Worm (Caenorhabditis elegans) whole organism, midembryonic: ENCODE measurements around the gene unc-23.
A peak's percentile ranks its signal among the peaks of the same experiment; 100 is the strongest.

Experiments
- T22C8.4 ChIP-seq: fragments of 200-800 bp; sonication (Bioruptor generic); IDR thresholded peaks from 2 replicates; pipeline ENCODE4 v1.3.6; 2022; ENCODE audit warnings: missing genetic modification characterization, missing compliant biosample characterization
- cog-1 ChIP-seq: sonication (generic microtip); optimal IDR thresholded peaks from 2 replicates; lab custom pipeline; 2016; ENCODE audit warnings: missing genetic modification characterization, missing compliant biosample characterization
- flt-1 ChIP-seq: fragments of 200-800 bp; sonication (Bioruptor generic); IDR thresholded peaks from 2 replicates; pipeline ENCODE4 v1.3.6; 2022; ENCODE audit warnings: missing genetic modification characterization, missing compliant biosample characterization
- klf-2 ChIP-seq: fragments of 200-800 bp; sonication (Bioruptor generic); conservative IDR thresholded peaks from 2 replicates; pipeline ENCODE4 v1.3.6; 2022; ENCODE audit warnings: missing genetic modification reagents, missing genetic modification characterization, missing compliant biosample characterization
- med-1 ChIP-seq: sonication (generic microtip); optimal IDR thresholded peaks from 2 replicates; lab custom pipeline; 2017; ENCODE audit warnings: missing genetic modification characterization, mild to moderate bottlenecking, missing compliant biosample characterization, antibody characterized with exemption, missing genetic modification reagents; ENCODE audit not compliant: insufficient read depth
- ref-1 ChIP-seq: fragments of 200-800 bp; sonication (Bioruptor generic); conservative IDR thresholded peaks from 2 replicates; pipeline ENCODE4 v1.3.6; 2022; ENCODE audit warnings: missing genetic modification reagents, missing genetic modification characterization, missing compliant biosample characterization
- tab-1 ChIP-seq: fragments of 200-800 bp; sonication (Bioruptor generic); IDR thresholded peaks from 2 replicates; pipeline ENCODE4 v1.3.6; 2022; ENCODE audit warnings: missing genetic modification characterization, missing compliant biosample characterization
- ztf-23 ChIP-seq: fragments of 200-800 bp; sonication (Bioruptor generic); IDR thresholded peaks from 2 replicates; pipeline ENCODE4 v1.3.6; 2022; ENCODE audit warnings: missing genetic modification reagents, missing genetic modification characterization, missing compliant biosample characterization
- ztf-29 ChIP-seq: fragments of 200-800 bp; sonication (Bioruptor generic); IDR thresholded peaks from 2 replicates; pipeline ENCODE4 v1.3.6; 2022; ENCODE audit warnings: missing genetic modification reagents, missing genetic modification characterization, missing compliant biosample characterization

The unc-23 gene

DNA sequence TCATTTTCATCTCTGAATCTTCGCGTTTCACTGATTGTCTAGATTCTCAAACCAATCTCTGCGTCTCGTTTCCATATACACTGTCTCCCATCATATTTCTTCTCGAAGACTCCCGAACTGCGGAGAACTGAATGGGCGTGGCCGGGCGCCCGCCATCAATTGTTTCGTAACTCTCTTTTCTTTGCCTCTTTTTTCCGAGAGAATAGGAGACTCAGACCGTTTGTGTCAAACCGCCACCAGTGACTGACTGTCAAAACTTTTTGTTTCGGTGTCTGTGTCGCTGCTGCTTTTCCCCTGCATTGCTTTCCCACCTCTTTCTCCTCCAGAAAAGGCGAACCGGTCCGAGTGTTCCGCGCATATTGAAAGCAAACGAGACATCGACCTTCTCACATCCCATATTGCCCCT lies at the start of gene unc-23:
TSS of gene unc-23 (plus strand) at position 176 of the 406 bp plus-strand sequence.
- 0 out of 2 replicates have a peak, but pooled peaks have one; percentile 7 for TF ChIP-seq klf-2 (GFP tag; lab: Robert Waterston, UW)
- TF ChIP-seq ref-1: no peak

DNA sequence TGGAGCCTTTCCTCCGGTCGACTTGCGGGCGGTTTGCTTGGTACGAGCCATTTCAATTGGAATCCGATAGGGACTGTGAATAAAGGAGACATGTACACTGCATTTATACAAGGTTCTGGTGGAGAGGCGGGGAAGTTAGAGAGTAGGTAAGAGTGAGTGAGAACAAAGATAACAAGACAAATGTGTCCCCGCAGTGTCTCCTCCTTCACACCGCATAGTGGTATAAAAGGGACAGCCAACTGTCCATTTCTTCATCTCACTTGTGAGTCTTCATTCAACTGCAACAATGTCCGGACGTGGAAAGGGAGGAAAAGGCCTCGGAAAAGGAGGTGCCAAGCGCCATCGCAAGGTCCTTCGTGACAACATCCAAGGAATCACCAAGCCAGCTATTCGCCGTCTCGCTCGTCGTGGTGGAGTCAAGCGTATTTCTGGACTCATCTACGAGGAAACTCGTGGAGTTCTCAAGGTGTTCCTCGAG lies 38.2 kb upstream of the unc-23 start, which contains the start of the genes his-17 and his-18:
TSS of gene his-17 (minus strand) at position 51 of the 478 bp plus-strand sequence.
TSS of gene his-18 (plus strand) at position 287 of the 478 bp plus-strand sequence.
- peak; percentile 92 for TF ChIP-seq flt-1 (GFP tag; lab: Robert Waterston, UW)

DNA sequence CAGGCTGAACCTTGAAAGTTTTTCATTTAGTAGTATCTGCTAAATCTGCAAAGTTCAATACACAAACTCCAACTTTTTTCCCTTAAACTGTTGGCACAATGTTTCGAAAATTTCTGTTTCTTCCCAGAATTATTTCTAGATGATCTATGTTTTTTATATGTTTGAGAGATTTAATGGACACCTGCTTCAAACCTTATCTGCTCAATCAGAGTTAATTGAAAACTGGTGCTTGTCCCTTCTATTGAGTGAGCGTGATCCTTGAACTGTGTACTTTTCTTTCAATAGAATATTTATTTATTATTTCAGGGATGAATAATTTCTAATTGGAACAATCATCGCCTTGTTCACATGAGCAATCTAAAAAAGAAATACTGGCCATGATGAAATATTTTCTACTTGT lies 37.4 kb upstream of the unc-23 start, which contains the start of gene frpr-13:
TSS of gene frpr-13 (plus strand) at position 301 of the 400 bp plus-strand sequence.
- no peak for TF ChIP-seq ztf-23 (GFP tag; lab: Robert Waterston, UW)
- TF ChIP-seq ztf-29 (GFP tag; lab: Robert Waterston, UW): no peak
- no peak for TF ChIP-seq cog-1
- TF ChIP-seq klf-2 (GFP tag; lab: Robert Waterston, UW): no peak
- TF ChIP-seq med-1 (GFP tag; lab: Kevin White, UChicago): no peak
- TF ChIP-seq T22C8.4 (GFP tag; lab: Robert Waterston, UW): no peak
- TF ChIP-seq tab-1 (GFP tag; lab: Robert Waterston, UW): no peak
- TF ChIP-seq ref-1: no peak
- TF ChIP-seq flt-1 (GFP tag; lab: Robert Waterston, UW): no peak

DNA sequence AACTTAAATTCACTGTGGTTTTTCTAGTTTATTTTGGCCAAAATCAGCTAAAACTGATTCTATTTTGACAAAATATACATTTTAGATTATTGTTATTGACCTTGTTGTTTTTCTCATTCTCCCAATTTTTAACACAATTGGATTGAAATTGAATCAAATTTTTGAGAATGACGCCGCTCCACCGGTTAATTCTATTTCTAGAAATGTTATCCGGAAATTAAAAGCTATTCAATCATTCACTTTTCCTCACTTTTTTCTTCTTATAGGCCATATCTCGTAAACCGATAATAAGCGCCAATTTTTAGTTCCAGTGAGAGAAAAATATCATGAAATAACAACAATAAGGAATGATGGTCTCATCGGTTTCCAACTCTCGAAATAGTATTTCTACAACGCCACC lies 33.5 kb upstream of the unc-23 start, which contains the start of gene frpr-12:
TSS of gene frpr-12 (plus strand) at position 301 of the 400 bp plus-strand sequence.
- no peak for TF ChIP-seq ref-1
- TF ChIP-seq ztf-29 (GFP tag; lab: Robert Waterston, UW): no peak
- TF ChIP-seq T22C8.4 (GFP tag; lab: Robert Waterston, UW): no peak
- no peak for TF ChIP-seq klf-2 (GFP tag; lab: Robert Waterston, UW)
- no peak for TF ChIP-seq ztf-23 (GFP tag; lab: Robert Waterston, UW)
- no peak for TF ChIP-seq cog-1
- no peak for TF ChIP-seq med-1 (GFP tag; lab: Kevin White, UChicago)

DNA sequence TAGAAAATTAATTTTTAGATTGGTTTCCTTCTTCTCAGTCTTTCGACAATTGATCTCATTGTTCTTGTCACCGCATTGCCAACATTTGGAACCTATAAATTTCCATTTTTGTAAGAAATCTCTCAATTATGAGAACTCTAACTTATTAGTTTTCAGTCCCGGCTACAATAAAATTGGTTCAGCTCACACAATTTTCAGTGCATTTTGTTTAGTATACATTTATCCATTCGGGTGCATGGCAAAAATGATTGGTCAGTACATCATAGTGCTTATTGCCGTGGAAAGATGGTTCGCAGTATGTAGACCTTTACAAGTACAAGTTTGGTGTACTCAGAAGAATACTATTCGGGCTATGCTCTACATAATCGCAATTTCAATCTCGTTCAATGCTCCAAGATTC lies 32.2 kb upstream of the unc-23 start:
- TF ChIP-seq klf-2 (GFP tag; lab: Robert Waterston, UW) (no peak), T22C8.4 (GFP tag; lab: Robert Waterston, UW) (no peak), cog-1 (no peak), tab-1 (GFP tag; lab: Robert Waterston, UW) (no peak), flt-1 (GFP tag; lab: Robert Waterston, UW) (no peak), med-1 (GFP tag; lab: Kevin White, UChicago) (no peak)

DNA sequence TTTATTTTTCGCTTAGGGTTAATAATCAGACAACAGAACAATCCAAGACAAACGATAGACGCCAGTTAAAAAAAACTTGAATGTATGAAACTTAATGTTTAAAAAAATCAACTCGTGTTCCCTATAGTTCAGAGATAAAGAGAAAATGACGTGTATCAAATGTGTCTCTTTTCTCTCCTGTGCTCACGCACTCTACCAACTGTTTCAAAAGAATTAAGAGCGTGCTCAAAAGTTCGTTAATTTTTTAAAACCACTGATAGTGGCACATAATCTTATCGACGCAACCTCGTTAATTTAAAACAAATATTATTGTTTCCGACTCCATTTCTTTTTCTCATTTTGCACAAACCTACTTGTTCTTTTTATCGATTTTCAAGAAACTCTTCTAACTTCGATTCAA lies 30.5 kb upstream of the unc-23 start:
- TF ChIP-seq med-1 (GFP tag; lab: Kevin White, UChicago) (no peak), klf-2 (GFP tag; lab: Robert Waterston, UW) (no peak), ztf-29 (GFP tag; lab: Robert Waterston, UW) (no peak), tab-1 (GFP tag; lab: Robert Waterston, UW) (no peak), ztf-23 (GFP tag; lab: Robert Waterston, UW) (no peak), flt-1 (GFP tag; lab: Robert Waterston, UW) (no peak), ref-1 (no peak), T22C8.4 (GFP tag; lab: Robert Waterston, UW) (no peak), cog-1 (no peak)

DNA sequence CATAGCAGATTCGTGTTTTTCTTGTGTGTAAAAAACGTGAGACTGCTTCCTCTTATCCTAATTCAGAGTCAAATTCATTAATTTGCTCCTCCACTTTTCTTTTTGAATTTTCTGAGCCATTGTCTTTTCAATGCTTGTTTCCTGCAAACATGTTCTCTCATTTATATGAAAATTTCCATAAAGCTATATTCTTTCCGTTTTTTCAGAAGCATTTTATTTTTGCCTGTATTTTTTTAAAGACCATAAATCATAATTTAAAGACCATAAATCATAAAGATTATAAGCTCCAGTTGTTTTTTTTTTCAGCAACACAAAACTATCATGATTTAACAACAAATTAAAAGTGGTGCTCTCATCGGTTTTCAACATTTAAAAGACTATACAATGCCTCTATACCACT lies 29.3 kb upstream of the unc-23 start, which contains the start of gene frpr-11:
TSS of gene frpr-11 (plus strand) at position 301 of the 400 bp plus-strand sequence.
- TF ChIP-seq T22C8.4 (GFP tag; lab: Robert Waterston, UW) (no peak), ztf-23 (GFP tag; lab: Robert Waterston, UW) (no peak), ztf-29 (GFP tag; lab: Robert Waterston, UW) (no peak), ref-1 (no peak), flt-1 (GFP tag; lab: Robert Waterston, UW) (no peak), klf-2 (GFP tag; lab: Robert Waterston, UW) (no peak), cog-1 (no peak), tab-1 (GFP tag; lab: Robert Waterston, UW) (no peak), med-1 (GFP tag; lab: Kevin White, UChicago) (no peak)

DNA sequence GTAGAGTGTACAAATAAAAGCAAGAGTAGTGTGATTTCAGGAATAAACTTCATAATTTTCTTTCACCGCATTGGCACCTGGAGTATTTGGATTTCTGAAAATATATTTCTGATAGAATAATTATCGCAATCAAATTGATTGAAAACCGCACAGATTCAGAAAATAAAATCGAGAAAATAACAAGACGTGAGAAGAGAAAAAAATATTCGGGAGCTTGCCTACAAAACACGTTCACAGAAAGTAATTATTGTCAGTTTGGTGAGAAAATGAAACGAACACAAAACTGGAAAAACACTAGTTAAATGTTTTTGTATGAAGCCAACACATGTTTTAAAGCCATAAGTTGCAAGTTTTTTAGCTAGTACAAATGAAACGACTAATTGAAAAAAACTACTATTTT lies 22.2 kb upstream of the unc-23 start, which contains the start of gene mod-1:
TSS of gene mod-1 (minus strand) at position 101 of the 400 bp plus-strand sequence.
- TF ChIP-seq ztf-23 (GFP tag; lab: Robert Waterston, UW): no peak
- no peak for TF ChIP-seq cog-1
- TF ChIP-seq med-1 (GFP tag; lab: Kevin White, UChicago): no peak
- no peak for TF ChIP-seq T22C8.4 (GFP tag; lab: Robert Waterston, UW)
- TF ChIP-seq ref-1: no peak
- no peak for TF ChIP-seq ztf-29 (GFP tag; lab: Robert Waterston, UW)
- no peak for TF ChIP-seq klf-2 (GFP tag; lab: Robert Waterston, UW)
- no peak for TF ChIP-seq flt-1 (GFP tag; lab: Robert Waterston, UW)
- TF ChIP-seq tab-1 (GFP tag; lab: Robert Waterston, UW): no peak

DNA sequence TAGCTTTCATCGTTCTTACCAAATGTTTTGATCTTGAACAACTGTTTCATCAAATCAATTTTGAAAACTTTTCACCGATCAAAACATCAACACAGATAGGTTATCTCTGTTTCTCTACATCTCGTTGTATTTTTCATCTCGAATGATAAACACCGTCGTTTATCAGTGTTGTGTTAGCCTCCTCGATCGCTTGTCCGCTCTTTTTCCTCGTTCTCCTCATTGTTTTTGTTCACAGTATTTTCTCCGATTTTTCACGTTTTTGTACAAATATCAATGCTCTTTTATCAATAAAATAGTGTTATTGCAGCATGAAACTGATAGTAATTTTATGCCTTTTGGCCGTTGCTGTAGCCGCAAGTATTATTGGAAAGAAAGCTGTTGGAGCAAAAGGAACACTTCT lies 13.4 kb upstream of the unc-23 start, which contains the start of gene ttr-47:
TSS of gene ttr-47 (plus strand) at position 308 of the 400 bp plus-strand sequence.
- TF ChIP-seq ref-1: no peak
- no peak for TF ChIP-seq tab-1 (GFP tag; lab: Robert Waterston, UW)
- TF ChIP-seq med-1 (GFP tag; lab: Kevin White, UChicago): no peak
- no peak for TF ChIP-seq klf-2 (GFP tag; lab: Robert Waterston, UW)
- no peak for TF ChIP-seq cog-1
- TF ChIP-seq flt-1 (GFP tag; lab: Robert Waterston, UW): no peak
- no peak for TF ChIP-seq ztf-29 (GFP tag; lab: Robert Waterston, UW)
- TF ChIP-seq ztf-23 (GFP tag; lab: Robert Waterston, UW): no peak
- no peak for TF ChIP-seq T22C8.4 (GFP tag; lab: Robert Waterston, UW)

DNA sequence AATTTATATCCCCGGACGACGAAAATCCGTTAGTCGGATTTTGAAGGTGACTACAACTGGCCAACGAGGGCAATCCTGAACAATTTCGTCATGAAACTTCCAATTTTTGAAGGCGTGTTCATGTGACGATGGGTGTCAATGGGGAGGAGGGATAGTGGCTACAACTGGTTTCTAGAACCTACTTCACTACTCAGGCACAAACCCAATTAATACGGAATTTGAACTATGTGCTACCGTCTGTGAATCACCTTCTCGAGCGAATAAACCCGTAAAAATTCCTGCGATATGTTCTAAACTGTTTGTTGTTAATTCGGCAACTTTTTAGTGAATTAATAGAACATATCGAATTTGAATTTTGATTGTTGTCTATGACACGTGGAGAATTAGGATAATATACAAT lies 8.4 kb upstream of the unc-23 start:
- TF ChIP-seq flt-1 (GFP tag; lab: Robert Waterston, UW) (no peak), cog-1 (no peak), ztf-23 (GFP tag; lab: Robert Waterston, UW) (no peak), klf-2 (GFP tag; lab: Robert Waterston, UW) (no peak), tab-1 (GFP tag; lab: Robert Waterston, UW) (no peak)
